Worm (Caenorhabditis elegans) whole organism, L4 larva: ENCODE measurements around the gene dna-2.

Source experiments
- F10B5.3 ChIP-seq: sonication (generic microtip); optimal IDR thresholded peaks from 2 replicates; lab custom pipeline; 2016; ENCODE audit warnings: mild to moderate bottlenecking, missing genetic modification characterization, missing compliant biosample characterization
- F37D6.2 ChIP-seq: sonication (generic microtip); optimal IDR thresholded peaks from 2 replicates; lab custom pipeline; 2016; ENCODE audit warnings: mild to moderate bottlenecking, missing genetic modification characterization, missing compliant biosample characterization
- F44E2.7 ChIP-seq: fragments of 200-800 bp; sonication (Bioruptor generic); IDR thresholded peaks from 2 replicates; pipeline ENCODE4 v2.1.2; 2022; ENCODE audit warnings: missing genetic modification characterization, missing compliant biosample characterization
- R02D3.7 ChIP-seq: fragments of 150-350 bp; sonication (generic microtip); optimal IDR thresholded peaks from 3 replicates; lab custom pipeline; 2014; ENCODE audit warnings: missing biosample characterization, missing genetic modification characterization
- Y105C5A.15 ChIP-seq: fragments of 200-800 bp; sonication (Bioruptor generic); IDR thresholded peaks from 2 replicates; pipeline ENCODE4 v1.3.6; 2022; ENCODE audit warnings: missing genetic modification characterization, missing compliant biosample characterization
- Y48G9A.11 ChIP-seq: fragments of 200-800 bp; sonication (Bioruptor generic); IDR thresholded peaks from 2 replicates; pipeline ENCODE4 v1.3.6; 2022; ENCODE audit warnings: missing genetic modification reagents, missing genetic modification characterization, missing compliant biosample characterization
- ZK337.2 ChIP-seq: fragments of 200-800 bp; sonication (Bioruptor generic); IDR thresholded peaks from 2 replicates; pipeline ENCODE4 v1.3.6; 2022; ENCODE audit warnings: missing genetic modification reagents, missing genetic modification characterization, missing compliant biosample characterization
- aly-2 ChIP-seq: sonication (generic microtip); optimal IDR thresholded peaks from 2 replicates; lab custom pipeline; 2018; ENCODE audit warnings: missing biosample characterization, missing genetic modification characterization
- ceh-28 ChIP-seq: fragments of 150-350 bp; optimal IDR thresholded peaks from 2 replicates; lab custom pipeline; 2014; ENCODE audit warnings: missing biosample characterization, missing genetic modification reagents, missing genetic modification characterization
- ceh-44 ChIP-seq: fragments of 200-800 bp; sonication (Bioruptor generic); IDR thresholded peaks from 2 replicates; pipeline ENCODE4 v1.3.6; 2022; ENCODE audit warnings: missing genetic modification reagents, missing genetic modification characterization, missing compliant biosample characterization
- ctbp-1 ChIP-seq: fragments of 200-800 bp; sonication (Bioruptor generic); IDR thresholded peaks from 2 replicates; pipeline ENCODE4 v1.3.6; 2022; ENCODE audit warnings: missing genetic modification reagents, missing genetic modification characterization, missing compliant biosample characterization
- daf-12 ChIP-seq: fragments of 150-350 bp; optimal IDR thresholded peaks from 2 replicates; lab custom pipeline; 2014; ENCODE audit warnings: missing biosample characterization, missing genetic modification reagents, missing genetic modification characterization
- daf-16 ChIP-seq, 3 experiments: sonication (generic microtip); optimal IDR thresholded peaks; 2 replicates each; lab custom pipeline; 2016 to 2017; ENCODE audit warnings: missing genetic modification characterization in 3 of 3, missing genetic modification reagents in 3 of 3, mild to moderate bottlenecking in 2 of 3, missing compliant biosample characterization in 2 of 3, missing biosample characterization in 1 of 3, moderate library complexity in 1 of 3
- daf-19 ChIP-seq: fragments of 200-800 bp; sonication (Bioruptor generic); conservative IDR thresholded peaks from 2 replicates; pipeline ENCODE4 v1.3.6; 2022; ENCODE audit warnings: missing genetic modification characterization, missing compliant biosample characterization
- daf-8 ChIP-seq: fragments of 200-800 bp; sonication (Bioruptor generic); IDR thresholded peaks from 2 replicates; pipeline ENCODE4 v1.3.6; 2022; ENCODE audit warnings: missing genetic modification characterization, missing compliant biosample characterization
- dmd-6 ChIP-seq: fragments of 200-800 bp; sonication (Bioruptor generic); IDR thresholded peaks from 2 replicates; pipeline ENCODE4 v1.3.6; 2022; ENCODE audit warnings: missing genetic modification reagents, missing genetic modification characterization, missing compliant biosample characterization
- dve-1 ChIP-seq: sonication (generic microtip); optimal IDR thresholded peaks from 2 replicates; lab custom pipeline; 2017; ENCODE audit warnings: antibody characterized with exemption, mild to moderate bottlenecking, missing genetic modification characterization, missing compliant biosample characterization; ENCODE audit not compliant: insufficient read depth
- egl-27 ChIP-seq: sonication (generic microtip); optimal IDR thresholded peaks from 3 replicates; lab custom pipeline; 2017; ENCODE audit warnings: missing biosample characterization, missing genetic modification reagents, missing genetic modification characterization
- fkh-10 ChIP-seq: fragments of 150-350 bp; optimal IDR thresholded peaks from 2 replicates; lab custom pipeline; 2014; ENCODE audit warnings: missing biosample characterization, missing genetic modification reagents, missing genetic modification characterization
- gei-8 ChIP-seq: fragments of 200-800 bp; sonication (Bioruptor generic); optimal IDR thresholded peaks from 2 replicates; lab custom pipeline; 2018; ENCODE audit warnings: mild to moderate bottlenecking, missing genetic modification characterization, missing compliant biosample characterization
- hlh-30 ChIP-seq: sonication (generic microtip); optimal IDR thresholded peaks from 2 replicates; lab custom pipeline; 2017; ENCODE audit warnings: antibody characterized with exemption, mild to moderate bottlenecking, missing genetic modification characterization, missing compliant biosample characterization; ENCODE audit not compliant: insufficient read depth
- hmg-1.1 ChIP-seq: fragments of 200-800 bp; sonication (Bioruptor generic); IDR thresholded peaks from 2 replicates; pipeline ENCODE4 v1.3.6; 2022; ENCODE audit warnings: missing genetic modification reagents, missing genetic modification characterization, missing compliant biosample characterization
- lin-1 ChIP-seq: fragments of 200-800 bp; sonication (Bioruptor generic); IDR thresholded peaks from 2 replicates; pipeline ENCODE4 v1.3.6; 2022; ENCODE audit warnings: missing genetic modification reagents, missing genetic modification characterization, missing compliant biosample characterization
- lin-29 ChIP-seq: fragments of 200-800 bp; sonication (Bioruptor generic); IDR thresholded peaks from 2 replicates; pipeline ENCODE4 v1.3.6; 2022; ENCODE audit warnings: missing genetic modification reagents, missing genetic modification characterization, missing compliant biosample characterization
- lin-38 ChIP-seq: fragments of 200-800 bp; sonication (Bioruptor generic); IDR thresholded peaks from 2 replicates; pipeline ENCODE4 v1.3.6; 2022; ENCODE audit warnings: missing genetic modification reagents, missing genetic modification characterization, missing compliant biosample characterization
- lsy-2 ChIP-seq, 2 experiments: fragments of 150-350 bp in 1 of 2; sonication (generic microtip) in 1 of 2; optimal IDR thresholded peaks; 2 replicates each; lab custom pipeline; 2014 to 2017; ENCODE audit warnings: missing biosample characterization in 2 of 2, missing genetic modification characterization in 2 of 2
- madf-5 ChIP-seq, 2 experiments: fragments of 200-800 bp; sonication (Bioruptor generic); IDR thresholded peaks; 2 replicates each; pipeline ENCODE4 v1.3.6; 2022; ENCODE audit warnings: missing compliant biosample characterization in 2 of 2, missing genetic modification characterization in 2 of 2
- mdt-29 ChIP-seq: fragments of 200-800 bp; sonication (Bioruptor generic); IDR thresholded peaks from 2 replicates; pipeline ENCODE4 v1.3.6; 2022; ENCODE audit warnings: missing genetic modification reagents, missing genetic modification characterization, missing compliant biosample characterization
- mep-1 ChIP-seq: fragments of 150-350 bp; sonication (generic microtip); optimal IDR thresholded peaks from 3 replicates; lab custom pipeline; 2014; ENCODE audit warnings: missing biosample characterization, missing genetic modification characterization
- mes-2 ChIP-seq: sonication (generic microtip); optimal IDR thresholded peaks from 2 replicates; lab custom pipeline; 2016; ENCODE audit warnings: missing genotype, mild to moderate bottlenecking, missing genetic modification characterization, missing compliant biosample characterization; ENCODE audit not compliant: poor library complexity, severe bottlenecking
- nhr-111 ChIP-seq: fragments of 200-800 bp; sonication (Bioruptor generic); optimal IDR thresholded peaks from 2 replicates; lab custom pipeline; 2018; ENCODE audit warnings: mild to moderate bottlenecking, missing genetic modification characterization, missing compliant biosample characterization
- nhr-237 ChIP-seq: sonication (generic microtip); optimal IDR thresholded peaks from 2 replicates; lab custom pipeline; 2017; ENCODE audit warnings: missing biosample characterization, missing genetic modification characterization
- nhr-48 ChIP-seq: sonication (generic microtip); optimal IDR thresholded peaks from 2 replicates; lab custom pipeline; 2016; ENCODE audit warnings: mild to moderate bottlenecking, missing genetic modification characterization, missing compliant biosample characterization
- snpc-1.2 ChIP-seq: fragments of 200-800 bp; sonication (Bioruptor generic); IDR thresholded peaks from 2 replicates; pipeline ENCODE4 v1.3.6; 2022; ENCODE audit warnings: missing genetic modification reagents, missing genetic modification characterization, missing compliant biosample characterization
- snpc-4 ChIP-seq: fragments of 150-350 bp; optimal IDR thresholded peaks from 2 replicates; lab custom pipeline; 2014; ENCODE audit warnings: missing biosample characterization, missing genetic modification characterization
- spr-1 ChIP-seq: sonication (generic microtip); optimal IDR thresholded peaks from 2 replicates; lab custom pipeline; 2016; ENCODE audit warnings: mild to moderate bottlenecking, missing genetic modification characterization, missing compliant biosample characterization
- spr-3 ChIP-seq: fragments of 200-800 bp; sonication (Bioruptor generic); optimal IDR thresholded peaks from 2 replicates; lab custom pipeline; 2018; ENCODE audit warnings: mild to moderate bottlenecking, missing genetic modification characterization, missing compliant biosample characterization
- tra-1 ChIP-seq: fragments of 200-800 bp; sonication (Bioruptor generic); IDR thresholded peaks from 2 replicates; pipeline ENCODE4 v1.3.6; 2022; ENCODE audit warnings: missing genetic modification reagents, missing genetic modification characterization, missing compliant biosample characterization
- unc-130 ChIP-seq: sonication (generic microtip); optimal IDR thresholded peaks from 2 replicates; lab custom pipeline; 2016; ENCODE audit warnings: missing genetic modification reagents, missing genetic modification characterization, missing compliant biosample characterization
- vab-7 ChIP-seq: fragments of 200-800 bp; sonication (Bioruptor generic); IDR thresholded peaks from 2 replicates; pipeline ENCODE4 v1.3.6; 2022; ENCODE audit warnings: missing genetic modification reagents, missing genetic modification characterization, missing compliant biosample characterization
- zip-11 ChIP-seq: fragments of 200-800 bp; sonication (Bioruptor generic); IDR thresholded peaks from 2 replicates; pipeline ENCODE4 v1.3.6; 2022; ENCODE audit warnings: missing genetic modification characterization, missing compliant biosample characterization
- zip-2 ChIP-seq: fragments of 150-350 bp; optimal IDR thresholded peaks from 2 replicates; lab custom pipeline; 2014; ENCODE audit warnings: missing biosample characterization, missing genetic modification characterization
- ztf-7 ChIP-seq: fragments of 150-350 bp; optimal IDR thresholded peaks from 2 replicates; lab custom pipeline; 2014; ENCODE audit warnings: missing biosample characterization, missing genetic modification characterization

Gene dna-2

ce11 chrII:11806256-11806655, 28.0 kb downstream of the dna-2 start, which contains the start of gene jmjd-1.1:
Gene jmjd-1.1 (plus strand): TSS chrII:11806556.
- no peak for TF ChIP-seq tra-1
- TF ChIP-seq hmg-1.1 (GFP tag; lab: Robert Waterston, UW): no peak
- TF ChIP-seq fkh-10 (GFP tag; lab: Kevin White, UChicago): no peak
- TF ChIP-seq snpc-4 (tag; lab: Kevin White, UChicago): no peak
- no peak for TF ChIP-seq mdt-29 (GFP tag; lab: Robert Waterston, UW)
- no peak for TF ChIP-seq hlh-30 (tag; lab: Kevin White, UChicago)
- TF ChIP-seq nhr-48 (tag; lab: Kevin White, UChicago): no peak
- TF ChIP-seq dve-1: no peak
- TF ChIP-seq R02D3.7: no peak
- TF ChIP-seq spr-1 (tag; lab: Kevin White, UChicago): no peak
- no peak for TF ChIP-seq ztf-7 (tag; lab: Kevin White, UChicago)
- no peak for TF ChIP-seq Y105C5A.15 (GFP tag; lab: Robert Waterston, UW)
- no peak for TF ChIP-seq egl-27
- TF ChIP-seq zip-11 (GFP tag; lab: Robert Waterston, UW): no peak

- TF ChIP-seq vab-7 (no peak), daf-8 (GFP tag; lab: Robert Waterston, UW) (no peak), daf-19 (GFP tag; lab: Robert Waterston, UW) (no peak), spr-3 (GFP tag; lab: Kevin White, UChicago) (no peak), aly-2 (tag; lab: Kevin White, UChicago) (no peak), nhr-111 (GFP tag; lab: Kevin White, UChicago) (no peak), ceh-28 (no peak), lin-29 (GFP tag; lab: Robert Waterston, UW) (no peak), madf-5 (GFP tag; IDR thresholded peaks at IDR 0.05; lab: Robert Waterston, UW) (no peak), Y48G9A.11 (GFP tag; lab: Robert Waterston, UW) (no peak), dmd-6 (GFP tag; lab: Robert Waterston, UW) (no peak), ctbp-1 (GFP tag; lab: Robert Waterston, UW) (no peak), snpc-1.2 (GFP tag; lab: Robert Waterston, UW) (no peak), F10B5.3 (tag; lab: Kevin White, UChicago) (no peak), nhr-237 (tag; lab: Kevin White, UChicago) (no peak), gei-8 (no peak), mes-2 (tag; lab: Kevin White, UChicago) (no peak), hlh-30 (tag; lab: Kevin White, UChicago) (no peak), lin-1 (GFP tag; lab: Robert Waterston, UW) (no peak), unc-130 (GFP tag; lab: Kevin White, UChicago) (no peak)
Observed at ce11 chrII:11808979-11809378, 30.7 kb downstream of the dna-2 start, which contains the start of gene F43G6.10. Gene F43G6.10 (plus strand): TSS chrII:11809349.

- no peak for TF ChIP-seq ztf-7 (tag; lab: Kevin White, UChicago)
- no peak for TF ChIP-seq R02D3.7
- TF ChIP-seq zip-2 (tag; lab: Kevin White, UChicago): no peak
- TF ChIP-seq lsy-2 (tag; optimal IDR thresholded peaks at IDR 0.05; lab: Kevin White, UChicago): no peak
- no peak for TF ChIP-seq F37D6.2 (tag; lab: Kevin White, UChicago)
- TF ChIP-seq lin-38 (GFP tag; lab: Robert Waterston, UW): no peak
- TF ChIP-seq snpc-1.2 (GFP tag; lab: Robert Waterston, UW): no peak
- no peak for TF ChIP-seq F44E2.7 (GFP tag; lab: Robert Waterston, UW)
- no peak for TF ChIP-seq daf-12 (tag; lab: Kevin White, UChicago)
- no peak for TF ChIP-seq ceh-44 (GFP tag; lab: Robert Waterston, UW)
- TF ChIP-seq daf-16 (GFP tag; optimal IDR thresholded peaks at IDR 0.05; lab: Kevin White, UChicago): no peak
- no peak for TF ChIP-seq daf-16 (tag; optimal IDR thresholded peaks at IDR 0.05; lab: Kevin White, UChicago)
- TF ChIP-seq fkh-10 (GFP tag; lab: Kevin White, UChicago): no peak
- no peak for TF ChIP-seq mep-1
- no peak for TF ChIP-seq ZK337.2 (GFP tag; lab: Robert Waterston, UW)
Observed at ce11 chrII:11810436-11810835, 32.2 kb downstream of the dna-2 start, which contains the start of gene F43G6.7. Gene F43G6.7 (plus strand): TSS chrII:11810790.
